Worm (Caenorhabditis elegans) whole organism, young adult: Measurements from ENCODE around the gene mod-1.

Experiments used
- ama-1 ChIP-seq, 3 experiments: fragments of 150-350 bp in 1 of 3; sonication (generic microtip) in 2 of 3; optimal IDR thresholded peaks; 2 replicates each; lab custom pipeline; 2014 to 2018; ENCODE audit warnings: missing biosample characterization in 2 of 3, missing genetic modification characterization in 2 of 3, missing genetic modification reagents in 2 of 3
- ceh-79 ChIP-seq: sonication (generic microtip); optimal IDR thresholded peaks from 2 replicates; lab custom pipeline; 2017; ENCODE audit warnings: mild to moderate bottlenecking, missing genetic modification characterization, missing compliant biosample characterization
- madf-6 ChIP-seq: fragments of 200-800 bp; sonication (Bioruptor generic); IDR thresholded peaks from 2 replicates; pipeline ENCODE4 v1.3.6; 2022; ENCODE audit warnings: missing genetic modification reagents, missing genetic modification characterization, missing compliant biosample characterization
- pha-4 ChIP-seq: fragments of 150-350 bp; sonication (generic microtip); optimal IDR thresholded peaks from 2 replicates; lab custom pipeline; 2014; ENCODE audit warnings: missing biosample characterization, missing genetic modification reagents, missing genetic modification characterization
- ztf-6 ChIP-seq: fragments of 200-800 bp; sonication (Bioruptor generic); IDR thresholded peaks from 2 replicates; pipeline ENCODE4 v1.3.6; 2022; ENCODE audit warnings: missing genetic modification reagents, missing genetic modification characterization, missing compliant biosample characterization

- no peak for TF ChIP-seq madf-6
- no peak for TF ChIP-seq ztf-6 (GFP tag; lab: Robert Waterston, UW)
- TF ChIP-seq pha-4 (tag; lab: Kevin White, UChicago) = no peak
- TF ChIP-seq ceh-79 (tag; lab: Kevin White, UChicago) = no peak
- no peak for TF ChIP-seq ama-1 (optimal IDR thresholded peaks at IDR 0.05; lab: Kevin White, UChicago)
- no peak for TF ChIP-seq ama-1 (GFP tag; optimal IDR thresholded peaks at IDR 0.05; lab: Kevin White, UChicago)
Observed at ce11 chrV:8902697-8903096, 11.1 kb downstream of the mod-1 start, which contains the start of gene frpr-12.
